Fruit fly (Drosophila melanogaster): Measurements from ENCODE around the gene CG5282.

Gene CG5282

dm6 chr3L:20425888-20426287, at the start of gene CG5282:
CG5282 (minus strand) TSS chr3L:20426071.
- TF ChIP-seq Myc (optimal IDR thresholded peaks at IDR 0.05) (no peak), insv (optimal IDR thresholded peaks at IDR 0.05) (no peak), h (optimal IDR thresholded peaks at IDR 0.05) (no peak), psq (optimal IDR thresholded peaks at IDR 0.05) (no peak), ttk (optimal IDR thresholded peaks at IDR 0.05) (no peak), Sin3A (optimal IDR thresholded peaks at IDR 0.05) (no peak)

- TF ChIP-seq h (optimal IDR thresholded peaks at IDR 0.05) (no peak), psq (optimal IDR thresholded peaks at IDR 0.05) (no peak), ttk (optimal IDR thresholded peaks at IDR 0.05) (no peak), Myc (optimal IDR thresholded peaks at IDR 0.05) (no peak), insv (optimal IDR thresholded peaks at IDR 0.05) (no peak), Sin3A (optimal IDR thresholded peaks at IDR 0.05) (no peak)
Observed at dm6 chr3L:20474789-20475208, 48.9 kb upstream of the CG5282 start.

- TF ChIP-seq h (optimal IDR thresholded peaks at IDR 0.05), result no peak
- no peak for TF ChIP-seq Sin3A (optimal IDR thresholded peaks at IDR 0.05)
- TF ChIP-seq ttk (optimal IDR thresholded peaks at IDR 0.05), result no peak
- TF ChIP-seq Myc (optimal IDR thresholded peaks at IDR 0.05), result no peak
Observed at dm6 chr3L:20474197-20474788, 48.4 kb upstream of the CG5282 start, which contains the start of gene isoQC. isoQC (plus strand) TSS chr3L:20474466.

- TF ChIP-seq Myc (optimal IDR thresholded peaks at IDR 0.05), result no peak
- no peak for TF ChIP-seq Sin3A (optimal IDR thresholded peaks at IDR 0.05)
- no peak for TF ChIP-seq insv (optimal IDR thresholded peaks at IDR 0.05)
- no peak for TF ChIP-seq psq (optimal IDR thresholded peaks at IDR 0.05)
- TF ChIP-seq ttk (optimal IDR thresholded peaks at IDR 0.05), result no peak
- TF ChIP-seq h (optimal IDR thresholded peaks at IDR 0.05), result no peak
Observed at dm6 chr3L:20473021-20473799, 47.3 kb upstream of the CG5282 start, which contains the start of the genes CG32428 and CG5969. CG32428 (minus strand) TSS chr3L:20473723. CG5969 (plus strand) TSS chr3L:20473783.

- TF ChIP-seq Sin3A (optimal IDR thresholded peaks at IDR 0.05) (no peak), insv (optimal IDR thresholded peaks at IDR 0.05) (no peak), ttk (optimal IDR thresholded peaks at IDR 0.05) (no peak), Myc (optimal IDR thresholded peaks at IDR 0.05) (no peak), psq (optimal IDR thresholded peaks at IDR 0.05) (no peak), h (optimal IDR thresholded peaks at IDR 0.05) (no peak)
Observed at dm6 chr3L:20472607-20473006, 46.7 kb upstream of the CG5282 start.

dm6 chr3L:20471499-20472313, 45.8 kb upstream of the CG5282 start:
- TF ChIP-seq ttk (optimal IDR thresholded peaks at IDR 0.05), result no peak
- no peak for TF ChIP-seq Sin3A (optimal IDR thresholded peaks at IDR 0.05)
- no peak for TF ChIP-seq psq (optimal IDR thresholded peaks at IDR 0.05)
- TF ChIP-seq Myc (optimal IDR thresholded peaks at IDR 0.05), result no peak
- no peak for TF ChIP-seq h (optimal IDR thresholded peaks at IDR 0.05)
- TF ChIP-seq insv (optimal IDR thresholded peaks at IDR 0.05), result no peak

- no peak for TF ChIP-seq insv (optimal IDR thresholded peaks at IDR 0.05)
- TF ChIP-seq Sin3A (optimal IDR thresholded peaks at IDR 0.05), result no peak
- no peak for TF ChIP-seq psq (optimal IDR thresholded peaks at IDR 0.05)
- TF ChIP-seq ttk (optimal IDR thresholded peaks at IDR 0.05), result no peak
- TF ChIP-seq Myc (optimal IDR thresholded peaks at IDR 0.05), result no peak
- TF ChIP-seq h (optimal IDR thresholded peaks at IDR 0.05), result no peak
Observed at dm6 chr3L:20470991-20471498, 45.2 kb upstream of the CG5282 start.

dm6 chr3L:20467433-20467832, 41.6 kb upstream of the CG5282 start:
- TF ChIP-seq psq (optimal IDR thresholded peaks at IDR 0.05) (no peak), Sin3A (optimal IDR thresholded peaks at IDR 0.05) (no peak), insv (optimal IDR thresholded peaks at IDR 0.05) (no peak), ttk (optimal IDR thresholded peaks at IDR 0.05) (no peak), Myc (optimal IDR thresholded peaks at IDR 0.05) (no peak), h (optimal IDR thresholded peaks at IDR 0.05) (no peak)

- TF ChIP-seq ttk (optimal IDR thresholded peaks at IDR 0.05), result no peak
- TF ChIP-seq psq (optimal IDR thresholded peaks at IDR 0.05), result no peak
- no peak for TF ChIP-seq Sin3A (optimal IDR thresholded peaks at IDR 0.05)
- no peak for TF ChIP-seq insv (optimal IDR thresholded peaks at IDR 0.05)
- no peak for TF ChIP-seq h (optimal IDR thresholded peaks at IDR 0.05)
- TF ChIP-seq Myc (optimal IDR thresholded peaks at IDR 0.05), result no peak
Observed at dm6 chr3L:20466599-20466998, 40.7 kb upstream of the CG5282 start, which contains the start of gene Tdh. Tdh (plus strand) TSS chr3L:20466944.

dm6 chr3L:20465941-20466340, 40.1 kb upstream of the CG5282 start, which contains the start of gene CG42764:
CG42764 (minus strand) TSS chr3L:20466041.
- TF ChIP-seq psq (optimal IDR thresholded peaks at IDR 0.05) (no peak), insv (optimal IDR thresholded peaks at IDR 0.05) (no peak), Myc (optimal IDR thresholded peaks at IDR 0.05) (no peak), Sin3A (optimal IDR thresholded peaks at IDR 0.05) (no peak), ttk (optimal IDR thresholded peaks at IDR 0.05) (no peak), h (optimal IDR thresholded peaks at IDR 0.05) (no peak)

- TF ChIP-seq ttk (optimal IDR thresholded peaks at IDR 0.05) (no peak), h (optimal IDR thresholded peaks at IDR 0.05) (no peak), psq (optimal IDR thresholded peaks at IDR 0.05) (no peak), Sin3A (optimal IDR thresholded peaks at IDR 0.05) (no peak), Myc (optimal IDR thresholded peaks at IDR 0.05) (no peak), insv (optimal IDR thresholded peaks at IDR 0.05) (no peak)
Observed at dm6 chr3L:20464677-20465076, 38.8 kb upstream of the CG5282 start, which contains the start of gene atk. atk (minus strand) TSS chr3L:20464862.

Measured in Kc167 (cell line).